Worm (Caenorhabditis elegans): ENCODE data around the gene F54F2.7.

- TF ChIP-seq lin-35 (GFP tag; optimal IDR thresholded peaks at IDR 0.05): peak in 1 of 3 experiments; percentile 78
- no peak for TF ChIP-seq F33H1.4 (GFP tag; IDR thresholded peaks at IDR 0.05)
- TF ChIP-seq him-1 (tag; optimal IDR thresholded peaks at IDR 0.05): no peak
- TF ChIP-seq Y53F4B.3 (GFP tag; IDR thresholded peaks at IDR 0.05): no peak
- no peak for TF ChIP-seq F49E8.2 (tag; optimal IDR thresholded peaks at IDR 0.05; ENCODE audit: insufficient read depth)
- TF ChIP-seq snpc-1.3 (tag; optimal IDR thresholded peaks at IDR 0.05; ENCODE audit: insufficient read depth): no peak
- TF ChIP-seq B0019.2 (GFP tag; conservative IDR thresholded peaks at IDR 0.05): no peak
- TF ChIP-seq pha-4 (tag; optimal IDR thresholded peaks at IDR 0.05): no peak
These were observed 7.0 kb downstream of the F54F2.7 start, which contains the start of gene F54F2.6 for ce11 chrIII:8799964-8800795.
